Fruit fly (Drosophila melanogaster) whole organism, prepupa: ENCODE data around the gene Qsox2.

Experiments
- CG6163 ChIP-seq: fragments of 200-800 bp; sonication (Bioruptor generic); IDR thresholded peaks from 3 replicates; pipeline ENCODE4 v1.3.6; 2022; ENCODE audit warnings: missing biosample characterization, missing genetic modification characterization
- CG6792 ChIP-seq: fragments of 200-800 bp; sonication (Bioruptor generic); optimal IDR thresholded peaks from 3 replicates; lab custom pipeline; 2016; ENCODE audit warnings: missing biosample characterization, missing genetic modification characterization
- CG6808 ChIP-seq: fragments of 200-800 bp; sonication (Bioruptor generic); optimal IDR thresholded peaks from 3 replicates; lab custom pipeline; 2017; ENCODE audit warnings: missing biosample characterization, missing genetic modification characterization, mild to moderate bottlenecking, moderate library complexity, missing genetic modification reagents
- Eip75B ChIP-seq: fragments of 200-800 bp; sonication (Bioruptor generic); optimal IDR thresholded peaks from 3 replicates; lab custom pipeline; 2016; ENCODE audit warnings: missing biosample characterization, missing genetic modification characterization
- Ets21C ChIP-seq: fragments of 200-800 bp; sonication (Bioruptor generic); optimal IDR thresholded peaks from 3 replicates; lab custom pipeline; 2016; ENCODE audit warnings: missing biosample characterization, missing genetic modification characterization
- esn ChIP-seq: fragments of 200-800 bp; sonication (Bioruptor generic); optimal IDR thresholded peaks from 2 replicates; lab custom pipeline; 2016; ENCODE audit warnings: missing biosample characterization, mild to moderate bottlenecking, missing genetic modification characterization, moderate library complexity

DNA sequence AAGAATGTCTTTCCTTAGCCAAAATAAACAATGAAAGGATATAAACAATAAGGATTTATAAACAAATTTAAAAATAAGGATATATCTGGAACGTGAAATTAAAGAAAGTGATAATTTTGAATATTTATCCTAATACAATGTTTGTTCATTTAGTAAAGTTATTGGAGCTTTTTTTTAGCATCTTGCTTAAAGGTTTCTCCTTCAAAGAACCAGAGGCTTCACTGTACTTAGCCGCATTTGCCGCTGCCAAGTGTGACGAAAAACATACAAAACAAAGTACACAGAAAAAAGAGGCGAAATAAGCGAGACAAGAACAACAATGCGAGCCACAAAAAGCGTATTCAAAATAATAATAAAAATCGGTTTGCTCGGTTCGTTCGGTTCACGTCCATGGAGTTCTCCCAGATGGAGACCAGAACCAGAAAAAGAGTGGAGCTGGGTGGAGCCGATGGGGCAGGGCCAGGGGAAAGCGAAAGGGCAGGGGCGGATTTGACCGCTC is 27.9 kb downstream of the Qsox2 start:
- TF ChIP-seq CG6808 (GFP tag; lab: Kevin White, UChicago) (peak; percentile 97), Eip75B (peak; percentile 95), Ets21C (peak; percentile 87), CG6792 (GFP tag; lab: Kevin White, UChicago) (peak; percentile 93), CG6163 (GFP tag; lab: Robert Waterston, UW) (peak; percentile 87), esn (GFP tag; lab: Kevin White, UChicago) (peak; percentile 95)
